Worm (Caenorhabditis elegans) whole organism, L1 larva: Measurements from ENCODE around the gene pqn-94.

Source experiments
- aly-2 ChIP-seq: fragments of 150-350 bp; optimal IDR thresholded peaks from 2 replicates; lab custom pipeline; 2014; ENCODE audit warnings: missing biosample characterization, missing genetic modification characterization
- nhr-76 ChIP-seq: sonication (generic microtip); optimal IDR thresholded peaks from 2 replicates; lab custom pipeline; 2017; ENCODE audit warnings: missing biosample characterization, missing genetic modification characterization
- snpc-4 ChIP-seq: fragments of 150-350 bp; optimal IDR thresholded peaks from 2 replicates; lab custom pipeline; 2014; ENCODE audit warnings: missing biosample characterization, missing genetic modification characterization

DNA sequence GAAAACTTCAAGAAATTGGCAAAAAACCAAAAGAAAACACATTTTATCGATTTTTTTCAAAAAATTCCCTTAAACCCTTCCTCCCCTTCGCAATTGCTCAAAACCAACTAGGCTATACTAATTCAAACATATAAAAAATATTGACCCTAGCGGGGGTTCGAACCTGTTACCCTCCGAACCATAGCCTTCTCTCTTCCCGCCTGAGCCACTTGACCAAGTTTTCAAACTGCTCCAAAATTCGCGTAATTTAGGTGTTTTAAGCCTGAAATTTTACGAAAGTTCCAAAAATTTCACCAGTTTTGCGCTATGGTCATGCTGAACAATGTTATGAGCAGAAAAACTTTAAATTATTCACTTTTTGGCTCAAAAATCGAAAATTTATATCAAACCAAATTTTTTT lies 45.2 kb downstream of the pqn-94 start:
- TF ChIP-seq snpc-4 (tag; lab: Kevin White, UChicago): no peak
- TF ChIP-seq aly-2: no peak
- no peak for TF ChIP-seq nhr-76 (tag; lab: Kevin White, UChicago)
